Fruit fly (Drosophila melanogaster) whole organism, embryonic: ENCODE data around the gene CG43897.

Experiments used
- Asciz ChIP-seq: fragments of 200-800 bp; sonication (Bioruptor generic); optimal IDR thresholded peaks from 2 replicates; lab custom pipeline; 2017; ENCODE audit warnings: missing biosample characterization, mild to moderate bottlenecking, missing genetic modification characterization, missing genetic modification reagents
- B-H2 ChIP-seq: fragments of 200-800 bp; sonication (Bioruptor generic); optimal IDR thresholded peaks from 2 replicates; lab custom pipeline; 2018; ENCODE audit warnings: missing biosample characterization, mild to moderate bottlenecking, missing genetic modification characterization
- CG10366 ChIP-seq: fragments of 200-800 bp; sonication (Bioruptor generic); IDR thresholded peaks from 2 replicates; pipeline ENCODE4 v1.3.6; 2022; ENCODE audit warnings: missing biosample characterization, missing genetic modification characterization
- CG10543 ChIP-seq: fragments of 200-800 bp; sonication (Bioruptor generic); optimal IDR thresholded peaks from 3 replicates; lab custom pipeline; 2017; ENCODE audit warnings: missing biosample characterization, mild to moderate bottlenecking, missing genetic modification characterization, moderate library complexity
- CG12219 ChIP-seq: fragments of 200-800 bp; sonication (Bioruptor generic); optimal IDR thresholded peaks from 3 replicates; lab custom pipeline; 2018; ENCODE audit warnings: missing biosample characterization, mild to moderate bottlenecking, missing genetic modification characterization
- CG13287 ChIP-seq: fragments of 200-800 bp; sonication (Bioruptor generic); IDR thresholded peaks from 2 replicates; pipeline ENCODE4 v1.3.6; 2022; ENCODE audit warnings: missing biosample characterization, missing genetic modification characterization; ENCODE audit not compliant: partially characterized antibody
- CG14050 ChIP-seq: fragments of 200-800 bp; sonication (Bioruptor generic); IDR thresholded peaks from 3 replicates; pipeline ENCODE4 v1.3.6; 2022; ENCODE audit warnings: missing biosample characterization, missing genetic modification characterization
- CG15696 ChIP-seq: fragments of 200-800 bp; sonication (Bioruptor generic); optimal IDR thresholded peaks from 2 replicates; lab custom pipeline; 2019; ENCODE audit warnings: missing biosample characterization, mild to moderate bottlenecking, missing genetic modification characterization, moderate library complexity
- CG3065 ChIP-seq: fragments of 200-800 bp; sonication (Bioruptor generic); optimal IDR thresholded peaks from 2 replicates; lab custom pipeline; 2016; ENCODE audit warnings: missing biosample characterization, missing genetic modification characterization
- CG34376 ChIP-seq: fragments of 200-800 bp; sonication (Bioruptor generic); optimal IDR thresholded peaks from 2 replicates; lab custom pipeline; 2018; ENCODE audit warnings: missing biosample characterization, mild to moderate bottlenecking, missing genetic modification characterization
- CG3838 ChIP-seq: fragments of 200-800 bp; sonication (Bioruptor generic); optimal IDR thresholded peaks from 3 replicates; lab custom pipeline; 2016; ENCODE audit warnings: missing biosample characterization, missing genetic modification characterization
- CG6254 ChIP-seq: fragments of 200-800 bp; sonication (Bioruptor generic); optimal IDR thresholded peaks from 3 replicates; lab custom pipeline; 2017; ENCODE audit warnings: mild to moderate bottlenecking, missing biosample characterization, missing genetic modification reagents, missing genetic modification characterization
- CG6683 ChIP-seq: fragments of 200-800 bp; sonication (Bioruptor generic); optimal IDR thresholded peaks from 2 replicates; lab custom pipeline; 2017; ENCODE audit warnings: missing biosample characterization, mild to moderate bottlenecking, missing genetic modification characterization, missing genetic modification reagents
- CG6765 ChIP-seq: fragments of 200-800 bp; sonication (Bioruptor generic); optimal IDR thresholded peaks from 3 replicates; lab custom pipeline; 2017; ENCODE audit warnings: missing biosample characterization, mild to moderate bottlenecking, missing genetic modification characterization
- CG6854 ChIP-seq: fragments of 200-800 bp; sonication (Bioruptor generic); optimal IDR thresholded peaks from 3 replicates; lab custom pipeline; 2017; ENCODE audit warnings: missing biosample characterization, mild to moderate bottlenecking, missing genetic modification characterization
- CG7271 ChIP-seq: fragments of 200-800 bp; sonication (Bioruptor generic); optimal IDR thresholded peaks from 2 replicates; lab custom pipeline; 2018; ENCODE audit warnings: missing biosample characterization, mild to moderate bottlenecking, missing genetic modification characterization, moderate library complexity
- CG7357 ChIP-seq: fragments of 200-800 bp; sonication (Bioruptor generic); IDR thresholded peaks from 3 replicates; pipeline ENCODE4 v1.3.6; 2022; ENCODE audit warnings: missing biosample characterization, missing genetic modification characterization
- CG8290 ChIP-seq, 3 experiments: fragments of 200-800 bp; sonication (Bioruptor generic); optimal IDR thresholded peaks; 2 replicates each; lab custom pipeline; 2016 to 2019; ENCODE audit warnings: missing biosample characterization in 3 of 3, missing genetic modification characterization in 3 of 3, mild to moderate bottlenecking in 2 of 3, moderate library complexity in 1 of 3
- Ets65A ChIP-seq: fragments of 200-800 bp; sonication (Bioruptor generic); peaks from one replicate; lab custom pipeline; 2016; ENCODE audit warnings: missing biosample characterization, missing genetic modification characterization
- GATAe ChIP-seq: fragments of 200-800 bp; sonication (Bioruptor generic); conservative IDR thresholded peaks from 2 replicates; pipeline ENCODE4 v1.3.6; 2022; ENCODE audit warnings: missing biosample characterization, missing genetic modification characterization
- H15 ChIP-seq: fragments of 200-800 bp; sonication (Bioruptor generic); IDR thresholded peaks from 3 replicates; pipeline ENCODE4 v1.3.6; 2022; ENCODE audit warnings: missing biosample characterization, missing genetic modification characterization
- H2.0 ChIP-seq: fragments of 200-800 bp; sonication (Bioruptor generic); IDR thresholded peaks from 2 replicates; pipeline ENCODE4 v1.3.6; 2022; ENCODE audit warnings: missing biosample characterization, missing genetic modification characterization
- HHEX ChIP-seq: fragments of 200-800 bp; sonication (Bioruptor generic); optimal IDR thresholded peaks from 3 replicates; lab custom pipeline; 2017; ENCODE audit warnings: missing biosample characterization, mild to moderate bottlenecking, missing genetic modification characterization, missing genetic modification reagents
- HLH3B ChIP-seq: fragments of 200-800 bp; sonication (Bioruptor generic); IDR thresholded peaks from 2 replicates; pipeline ENCODE4 v1.3.6; 2022; ENCODE audit warnings: missing biosample characterization, missing genetic modification characterization
- Med ChIP-seq: fragments of 200-800 bp; sonication (Bioruptor generic); peaks from one replicate; lab custom pipeline; 2016; ENCODE audit warnings: missing biosample characterization, missing genetic modification characterization, mild to moderate bottlenecking, inconsistent platforms, moderate library complexity
- Meics ChIP-seq: fragments of 200-800 bp; sonication (Bioruptor generic); optimal IDR thresholded peaks from 2 replicates; lab custom pipeline; 2017; ENCODE audit warnings: missing biosample characterization, mild to moderate bottlenecking, missing genetic modification characterization
- Myb ChIP-seq: fragments of 200-800 bp; sonication (Bioruptor generic); optimal IDR thresholded peaks from 2 replicates; lab custom pipeline; 2016; ENCODE audit warnings: missing biosample characterization, missing genetic modification characterization
- NK7.1 ChIP-seq: fragments of 200-800 bp; sonication (Bioruptor generic); optimal IDR thresholded peaks from 3 replicates; lab custom pipeline; 2016; ENCODE audit warnings: missing biosample characterization, missing genetic modification characterization
- Oaz ChIP-seq: fragments of 200-800 bp; sonication (Bioruptor generic); IDR thresholded peaks from 2 replicates; pipeline ENCODE4 v1.3.6; 2022; ENCODE audit warnings: missing biosample characterization, missing genetic modification characterization
- Spps ChIP-seq: fragments of 200-800 bp; sonication (Bioruptor generic); optimal IDR thresholded peaks from 2 replicates; lab custom pipeline; 2018; ENCODE audit warnings: missing biosample characterization, mild to moderate bottlenecking, missing genetic modification characterization
- TFAM ChIP-seq: fragments of 200-800 bp; sonication (Bioruptor generic); optimal IDR thresholded peaks from 2 replicates; lab custom pipeline; 2017; ENCODE audit warnings: missing biosample characterization, missing genetic modification characterization, inconsistent platforms
- Xrp1 ChIP-seq: fragments of 200-800 bp; sonication (Bioruptor generic); IDR thresholded peaks from 2 replicates; pipeline ENCODE4 v1.3.6; 2022; ENCODE audit warnings: missing biosample characterization, missing genetic modification characterization
- ac ChIP-seq: fragments of 200-800 bp; sonication (Bioruptor generic); optimal IDR thresholded peaks from 3 replicates; lab custom pipeline; 2017; ENCODE audit warnings: missing biosample characterization, mild to moderate bottlenecking, missing genetic modification characterization
- az2 ChIP-seq: fragments of 200-800 bp; sonication (Bioruptor generic); optimal IDR thresholded peaks from 3 replicates; lab custom pipeline; 2016; ENCODE audit warnings: missing biosample characterization, missing genetic modification characterization
- bcd ChIP-seq: fragments of 200-800 bp; sonication (Bioruptor generic); optimal IDR thresholded peaks from 2 replicates; lab custom pipeline; 2017; ENCODE audit warnings: missing biosample characterization, mild to moderate bottlenecking, missing genetic modification characterization
- bsh ChIP-seq, 2 experiments: fragments of 200-800 bp; sonication (Bioruptor generic); optimal IDR thresholded peaks; 2 replicates each; lab custom pipeline; 2017 to 2018; ENCODE audit warnings: mild to moderate bottlenecking in 2 of 2, missing biosample characterization in 2 of 2, missing genetic modification characterization in 2 of 2, moderate library complexity in 1 of 2
- cg ChIP-seq: fragments of 200-800 bp; sonication (Bioruptor generic); optimal IDR thresholded peaks from 3 replicates; lab custom pipeline; 2019; ENCODE audit warnings: missing biosample characterization, mild to moderate bottlenecking, missing genetic modification characterization, moderate library complexity
- corto ChIP-seq: fragments of 200-800 bp; sonication (Bioruptor generic); optimal IDR thresholded peaks from 2 replicates; lab custom pipeline; 2016; ENCODE audit warnings: missing biosample characterization, mild to moderate bottlenecking, missing genetic modification characterization, moderate library complexity
- h ChIP-seq: fragments of >200 bp; optimal IDR thresholded peaks from 2 replicates; lab custom pipeline; 2017
- klu ChIP-seq: fragments of 200-800 bp; sonication (Bioruptor generic); IDR thresholded peaks from 2 replicates; pipeline ENCODE4 v1.3.6; 2022; ENCODE audit warnings: missing biosample characterization, missing genetic modification characterization
- mam ChIP-seq: fragments of 200-800 bp; sonication (Bioruptor generic); optimal IDR thresholded peaks from 3 replicates; lab custom pipeline; 2016; ENCODE audit warnings: missing biosample characterization, missing genetic modification characterization
- ranshi ChIP-seq: fragments of 200-800 bp; sonication (Bioruptor generic); IDR thresholded peaks from 2 replicates; pipeline ENCODE4 v1.3.6; 2022; ENCODE audit warnings: missing biosample characterization, missing genetic modification characterization
- sens-2 ChIP-seq: fragments of 200-800 bp; sonication (Bioruptor generic); IDR thresholded peaks from 2 replicates; pipeline ENCODE4 v1.3.6; 2022; ENCODE audit warnings: missing biosample characterization, missing genetic modification characterization
- sima ChIP-seq: fragments of 200-800 bp; sonication (Bioruptor generic); optimal IDR thresholded peaks from 2 replicates; lab custom pipeline; 2016; ENCODE audit warnings: missing biosample characterization, missing genetic modification characterization
- sisA ChIP-seq: fragments of 200-800 bp; sonication (Bioruptor generic); IDR thresholded peaks from 2 replicates; pipeline ENCODE4 v1.3.6; 2022; ENCODE audit warnings: missing biosample characterization, missing genetic modification characterization
- sqz ChIP-seq: fragments of 200-800 bp; sonication (Bioruptor generic); optimal IDR thresholded peaks from 3 replicates; lab custom pipeline; 2018; ENCODE audit warnings: missing biosample characterization, mild to moderate bottlenecking, missing genetic modification characterization
- stwl ChIP-seq: fragments of 200-800 bp; sonication (Bioruptor generic); optimal IDR thresholded peaks from 3 replicates; lab custom pipeline; 2018; ENCODE audit warnings: missing biosample characterization, mild to moderate bottlenecking, missing genetic modification characterization, moderate library complexity
- toy ChIP-seq: fragments of 200-800 bp; sonication (Bioruptor generic); IDR thresholded peaks from 2 replicates; pipeline ENCODE4 v1.3.6; 2022; ENCODE audit warnings: missing biosample characterization, missing genetic modification characterization
- zen2 ChIP-seq: fragments of 200-800 bp; sonication (Bioruptor generic); IDR thresholded peaks from 3 replicates; pipeline ENCODE4 v1.3.6; 2022; ENCODE audit warnings: missing biosample characterization, missing genetic modification characterization; ENCODE audit not compliant: partially characterized antibody
- zf30C ChIP-seq: fragments of 200-800 bp; sonication (Bioruptor generic); optimal IDR thresholded peaks from 3 replicates; lab custom pipeline; 2018; ENCODE audit warnings: missing biosample characterization, mild to moderate bottlenecking, missing genetic modification characterization

CG43897 gene

DNA sequence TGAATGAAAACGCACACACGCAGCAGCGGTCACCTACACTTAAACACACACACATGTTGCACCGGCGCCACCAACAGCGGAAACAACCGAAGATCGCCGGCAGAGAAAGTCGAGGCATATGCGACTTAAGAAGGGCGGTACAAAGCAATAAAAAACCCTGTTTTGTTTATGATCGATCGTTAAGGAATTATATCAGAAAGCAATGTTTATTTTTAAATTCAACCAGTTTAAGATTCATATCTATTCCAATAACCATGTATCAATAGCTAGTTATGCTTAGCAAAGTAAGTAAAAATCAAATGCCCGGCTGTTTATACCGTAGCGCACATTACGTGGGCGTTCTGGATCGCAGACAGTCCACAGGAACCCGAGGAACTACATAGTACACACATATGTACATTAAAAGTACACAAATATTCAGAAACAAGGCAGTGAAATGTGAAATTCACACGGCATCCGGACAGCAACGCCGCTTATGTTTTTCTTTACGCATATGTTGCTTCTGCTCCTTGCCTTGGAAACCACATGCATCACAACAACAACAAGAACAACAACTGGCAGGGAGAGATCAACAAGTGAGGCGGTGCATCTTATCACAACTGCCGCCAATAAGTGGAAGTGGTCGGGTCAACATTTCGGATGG is 42.3 kb downstream of the CG43897 start (continued):
- TF ChIP-seq sima (peak; percentile 83), cg (GFP tag; lab: Kevin White, UChicago) (peak; percentile 88), zf30C (no peak), bcd (GFP tag; lab: Kevin White, UChicago) (peak; percentile 96), h (no peak), Asciz (GFP tag; lab: Kevin White, UChicago) (peak; percentile 98), NK7.1 (peak; percentile 93), CG6765 (GFP tag; lab: Kevin White, UChicago) (peak; percentile 82), ranshi (GFP tag; lab: Robert Waterston, UW) (peak; percentile 93), sisA (GFP tag; lab: Robert Waterston, UW) (peak; percentile 96), Xrp1 (GFP tag; lab: Robert Waterston, UW) (peak; percentile 99), HLH3B (peak; percentile 95), Ets65A (GFP tag; lab: Kevin White, UChicago) (peak; percentile 99), GATAe (GFP tag; lab: Robert Waterston, UW) (peak; percentile 78), CG12219 (peak; percentile 95), B-H2 (peak; percentile 54), corto (GFP tag; lab: Kevin White, UChicago) (peak; percentile 83), CG6254 (GFP tag; lab: Kevin White, UChicago) (peak; percentile 97), klu (GFP tag; lab: Robert Waterston, UW) (peak; percentile 90), CG3838 (peak; percentile 94), CG13287 (GFP tag; lab: Robert Waterston, UW) (no peak), H2.0 (GFP tag; lab: Robert Waterston, UW) (peak; percentile 95), CG10366 (GFP tag; lab: Robert Waterston, UW) (peak; percentile 96), CG15696 (tag; lab: Kevin White, UChicago) (peak; percentile 99), CG6854 (peak; percentile 85), bsh (GFP tag; optimal IDR thresholded peaks at IDR 0.05; lab: Kevin White, UChicago) (peak; percentile 78 to 98), az2 (GFP tag; lab: Kevin White, UChicago) (peak; percentile 98), TFAM (GFP tag; lab: Kevin White, UChicago) (peak; percentile 94), CG7357 (GFP tag; lab: Robert Waterston, UW) (peak; percentile 92), Spps (tag; lab: Kevin White, UChicago) (peak; percentile 98), sqz (GFP tag; lab: Kevin White, UChicago) (peak; percentile 93), H15 (GFP tag; lab: Robert Waterston, UW) (peak; percentile 97), CG6683 (GFP tag; lab: Kevin White, UChicago) (peak; percentile 87), mam (GFP tag; lab: Kevin White, UChicago) (peak; percentile 94), HHEX (GFP tag; lab: Kevin White, UChicago) (peak; percentile 97), toy (GFP tag; lab: Robert Waterston, UW) (peak; percentile 84), zen2 (GFP tag; lab: Robert Waterston, UW) (no peak), CG7271 (tag; lab: Kevin White, UChicago) (peak; percentile 91), CG34376 (peak; percentile 78), CG10543 (GFP tag; lab: Kevin White, UChicago) (peak; percentile 89), Myb (GFP tag; lab: Kevin White, UChicago) (peak; percentile 84), CG14050 (GFP tag; lab: Robert Waterston, UW) (peak; percentile 93), Meics (GFP tag; lab: Kevin White, UChicago) (peak; percentile 92), sens-2 (GFP tag; lab: Robert Waterston, UW) (peak; percentile 98), ac (GFP tag; lab: Kevin White, UChicago) (peak; percentile 95), CG3065 (GFP tag; lab: Kevin White, UChicago) (peak; percentile 92), stwl (tag; lab: Kevin White, UChicago) (peak; percentile 66), Oaz (GFP tag; lab: Robert Waterston, UW) (peak; percentile 90), CG8290 (GFP tag; optimal IDR thresholded peaks at IDR 0.05; lab: Kevin White, UChicago) (peak; percentile 96), CG8290 (tag; optimal IDR thresholded peaks at IDR 0.05; lab: Kevin White, UChicago) (peak; percentile 90 to 97), Med (GFP tag; lab: Kevin White, UChicago) (peak; percentile 99)
